Worm (Caenorhabditis elegans): ENCODE data around the gene unc-1.

- no peak for TF ChIP-seq ceh-82 (tag; optimal IDR thresholded peaks at IDR 0.05)
- TF ChIP-seq zag-1 (tag; optimal IDR thresholded peaks at IDR 0.05): no peak
- peak; percentile 16 for TF ChIP-seq lin-13 (GFP tag; optimal IDR thresholded peaks at IDR 0.05)
- peak in 1 of 2 experiments; percentile 23 for TF ChIP-seq lsy-2 (tag; optimal IDR thresholded peaks at IDR 0.05)
- TF ChIP-seq elt-1 (tag; optimal IDR thresholded peaks at IDR 0.05): no peak
- no peak for TF ChIP-seq lin-39 (tag; optimal IDR thresholded peaks at IDR 0.05)
- TF ChIP-seq ztf-1 (GFP tag; conservative IDR thresholded peaks at IDR 0.05): no peak
- TF ChIP-seq ama-1 (optimal IDR thresholded peaks at IDR 0.05): peak; percentile 90
- no peak for TF ChIP-seq unc-62 (GFP tag; optimal IDR thresholded peaks at IDR 0.05)
- TF ChIP-seq nhr-6 (tag; optimal IDR thresholded peaks at IDR 0.05): no peak
Observed at ce11 chrX:1012385-1012866, 49.8 kb downstream of the unc-1 start.
